Fruit fly (Drosophila melanogaster) whole organism, embryonic: ENCODE data around the gene APC4.

Experiments
- Aef1 ChIP-seq: fragments of 200-800 bp; sonication (Bioruptor generic); IDR thresholded peaks from 3 replicates; pipeline ENCODE4 v1.3.6; 2022; ENCODE audit warnings: missing biosample characterization, missing genetic modification characterization
- Blimp-1 ChIP-seq: fragments of 200-800 bp; sonication (Bioruptor generic); optimal IDR thresholded peaks from 3 replicates; lab custom pipeline; 2018; ENCODE audit warnings: missing biosample characterization, missing genetic modification characterization, mild to moderate bottlenecking, moderate library complexity, missing genetic modification reagents
- CG10267 ChIP-seq: fragments of 200-800 bp; sonication (Bioruptor generic); optimal IDR thresholded peaks from 2 replicates; lab custom pipeline; 2018; ENCODE audit warnings: missing biosample characterization, mild to moderate bottlenecking, missing genetic modification characterization, moderate library complexity
- CG11093 ChIP-seq: fragments of 200-800 bp; sonication (Bioruptor generic); IDR thresholded peaks from 3 replicates; pipeline ENCODE4 v1.3.6; 2022; ENCODE audit warnings: missing biosample characterization, missing genetic modification characterization
- CG11504 ChIP-seq: fragments of 200-800 bp; sonication (Bioruptor generic); optimal IDR thresholded peaks from 3 replicates; lab custom pipeline; 2019; ENCODE audit warnings: missing biosample characterization, mild to moderate bottlenecking, missing genetic modification characterization, moderate library complexity
- CG12391 ChIP-seq: fragments of 200-800 bp; sonication (Bioruptor generic); optimal IDR thresholded peaks from 3 replicates; lab custom pipeline; 2018; ENCODE audit warnings: missing biosample characterization, mild to moderate bottlenecking, missing genetic modification characterization, moderate library complexity
- CG12769 ChIP-seq: fragments of 200-800 bp; sonication (Bioruptor generic); optimal IDR thresholded peaks from 2 replicates; lab custom pipeline; 2019; ENCODE audit warnings: missing biosample characterization, mild to moderate bottlenecking, missing genetic modification characterization, moderate library complexity
- CG13296 ChIP-seq: fragments of 200-800 bp; sonication (Bioruptor generic); optimal IDR thresholded peaks from 3 replicates; lab custom pipeline; 2018; ENCODE audit warnings: missing biosample characterization, mild to moderate bottlenecking, missing genetic modification characterization
- CG13775 ChIP-seq: fragments of 200-800 bp; sonication (Bioruptor generic); optimal IDR thresholded peaks from 3 replicates; lab custom pipeline; 2017; ENCODE audit warnings: missing biosample characterization, mild to moderate bottlenecking, missing genetic modification characterization
- CG15011 ChIP-seq: fragments of 200-800 bp; sonication (Bioruptor generic); optimal IDR thresholded peaks from 3 replicates; lab custom pipeline; 2018; ENCODE audit warnings: missing biosample characterization, mild to moderate bottlenecking, missing genetic modification characterization
- CG15696 ChIP-seq: fragments of 200-800 bp; sonication (Bioruptor generic); optimal IDR thresholded peaks from 2 replicates; lab custom pipeline; 2019; ENCODE audit warnings: missing biosample characterization, mild to moderate bottlenecking, missing genetic modification characterization, moderate library complexity
- CG18262 ChIP-seq: fragments of 200-800 bp; optimal IDR thresholded peaks from 3 replicates; lab custom pipeline; 2019; ENCODE audit warnings: missing biosample characterization, mild to moderate bottlenecking, missing genetic modification characterization, moderate library complexity
- CG18599 ChIP-seq: fragments of 200-800 bp; sonication (Bioruptor generic); optimal IDR thresholded peaks from 3 replicates; lab custom pipeline; 2017; ENCODE audit warnings: missing biosample characterization, missing genetic modification characterization, mild to moderate bottlenecking, moderate library complexity, missing genetic modification reagents
- CG30020 ChIP-seq: fragments of 200-800 bp; optimal IDR thresholded peaks from 2 replicates; lab custom pipeline; 2019; ENCODE audit warnings: missing biosample characterization, mild to moderate bottlenecking, missing genetic modification characterization, moderate library complexity
- CG33557 ChIP-seq: fragments of 200-800 bp; sonication (Bioruptor generic); optimal IDR thresholded peaks from 2 replicates; lab custom pipeline; 2019; ENCODE audit warnings: missing biosample characterization, mild to moderate bottlenecking, missing genetic modification characterization, moderate library complexity
- CG3407 ChIP-seq: fragments of 200-800 bp; sonication (Bioruptor generic); optimal IDR thresholded peaks from 2 replicates; lab custom pipeline; 2018; ENCODE audit warnings: missing biosample characterization, mild to moderate bottlenecking, missing genetic modification characterization
- CG4360 ChIP-seq: fragments of 200-800 bp; sonication (Bioruptor generic); IDR thresholded peaks from 2 replicates; pipeline ENCODE4 v1.3.6; 2022; ENCODE audit warnings: missing biosample characterization, missing genetic modification characterization
- CG7556 ChIP-seq: fragments of 200-800 bp; sonication (Bioruptor generic); optimal IDR thresholded peaks from 2 replicates; lab custom pipeline; 2017; ENCODE audit warnings: missing biosample characterization, mild to moderate bottlenecking, missing genetic modification characterization
- CG7745 ChIP-seq: fragments of 200-800 bp; sonication (Bioruptor generic); optimal IDR thresholded peaks from 2 replicates; lab custom pipeline; 2018; ENCODE audit warnings: missing biosample characterization, mild to moderate bottlenecking, missing genetic modification characterization, moderate library complexity
- CG8290 ChIP-seq, 3 experiments: fragments of 200-800 bp; sonication (Bioruptor generic); optimal IDR thresholded peaks; 2 replicates each; lab custom pipeline; 2016 to 2019; ENCODE audit warnings: missing biosample characterization in 3 of 3, missing genetic modification characterization in 3 of 3, mild to moderate bottlenecking in 2 of 3, moderate library complexity in 1 of 3
- CG9817 ChIP-seq: fragments of 200-800 bp; sonication (Bioruptor generic); optimal IDR thresholded peaks from 2 replicates; lab custom pipeline; 2018; ENCODE audit warnings: missing biosample characterization, mild to moderate bottlenecking, missing genetic modification characterization, moderate library complexity
- CTCF ChIP-seq: fragments of 200-800 bp; sonication (Bioruptor generic); optimal IDR thresholded peaks from 2 replicates; lab custom pipeline; 2017; ENCODE audit warnings: missing biosample characterization, mild to moderate bottlenecking, missing genetic modification characterization, moderate library complexity
- Chrac-16 ChIP-seq: fragments of 200-800 bp; sonication (Bioruptor generic); optimal IDR thresholded peaks from 3 replicates; lab custom pipeline; 2016; ENCODE audit warnings: missing biosample characterization, missing genetic modification characterization
- Dip2 ChIP-seq: fragments of 200-800 bp; sonication (Bioruptor generic); IDR thresholded peaks from 2 replicates; pipeline ENCODE4 v1.3.6; 2022; ENCODE audit warnings: missing biosample characterization, missing genetic modification characterization
- Hr3 ChIP-seq: fragments of 200-800 bp; sonication (Bioruptor generic); optimal IDR thresholded peaks from 3 replicates; lab custom pipeline; 2016; ENCODE audit warnings: missing biosample characterization, missing genetic modification characterization
- Med ChIP-seq: fragments of 200-800 bp; sonication (Bioruptor generic); peaks from one replicate; lab custom pipeline; 2016; ENCODE audit warnings: missing biosample characterization, missing genetic modification characterization, mild to moderate bottlenecking, inconsistent platforms, moderate library complexity
- Nf-YC ChIP-seq: fragments of 200-800 bp; optimal IDR thresholded peaks from 3 replicates; lab custom pipeline; 2019; ENCODE audit warnings: missing biosample characterization, mild to moderate bottlenecking, missing genetic modification characterization, moderate library complexity
- PHDP ChIP-seq: fragments of 200-800 bp; sonication (Bioruptor generic); optimal IDR thresholded peaks from 3 replicates; lab custom pipeline; 2018; ENCODE audit warnings: missing biosample characterization, mild to moderate bottlenecking, missing genetic modification characterization, moderate library complexity
- Rfx ChIP-seq: fragments of 200-800 bp; sonication (Bioruptor generic); IDR thresholded peaks from 2 replicates; pipeline ENCODE4 v1.3.6; 2022; ENCODE audit warnings: missing biosample characterization, missing genetic modification characterization
- aop ChIP-seq: fragments of 200-800 bp; sonication (Bioruptor generic); IDR thresholded peaks from 2 replicates; pipeline ENCODE4 v1.3.6; 2022; ENCODE audit warnings: missing biosample characterization, missing genetic modification characterization
- bcd ChIP-seq: fragments of 200-800 bp; sonication (Bioruptor generic); optimal IDR thresholded peaks from 2 replicates; lab custom pipeline; 2017; ENCODE audit warnings: missing biosample characterization, mild to moderate bottlenecking, missing genetic modification characterization
- bigmax ChIP-seq: fragments of 200-800 bp; sonication (Bioruptor generic); optimal IDR thresholded peaks from 2 replicates; lab custom pipeline; 2018; ENCODE audit warnings: missing biosample characterization, mild to moderate bottlenecking, missing genetic modification characterization
- dmrt11E ChIP-seq: fragments of 200-800 bp; sonication (Bioruptor generic); optimal IDR thresholded peaks from 3 replicates; lab custom pipeline; 2018; ENCODE audit warnings: missing biosample characterization, mild to moderate bottlenecking, missing genetic modification characterization, moderate library complexity
- dpn ChIP-seq, 2 experiments: fragments of 200-800 bp; sonication (Bioruptor generic); optimal IDR thresholded peaks; 3 replicates each; lab custom pipeline; 2016; ENCODE audit warnings: missing biosample characterization in 2 of 2, missing genetic modification characterization in 2 of 2
- esg ChIP-seq: fragments of 200-800 bp; sonication (Bioruptor generic); conservative IDR thresholded peaks from 2 replicates; pipeline ENCODE4 v1.3.6; 2022; ENCODE audit warnings: missing biosample characterization, missing genetic modification characterization
- fu2 ChIP-seq: fragments of 200-800 bp; sonication (Bioruptor generic); optimal IDR thresholded peaks from 2 replicates; lab custom pipeline; 2016; ENCODE audit warnings: missing biosample characterization, missing genetic modification characterization
- gcm ChIP-seq: fragments of 200-800 bp; sonication (Bioruptor generic); optimal IDR thresholded peaks from 2 replicates; lab custom pipeline; 2019; ENCODE audit warnings: missing biosample characterization, mild to moderate bottlenecking, missing genetic modification characterization, moderate library complexity
- hb ChIP-seq: fragments of 200-800 bp; sonication (Bioruptor generic); IDR thresholded peaks from 3 replicates; pipeline ENCODE4 v1.3.6; 2022; ENCODE audit warnings: missing biosample characterization, missing genetic modification characterization; ENCODE audit not compliant: partially characterized antibody
- hkb ChIP-seq, 2 experiments: fragments of 200-800 bp in 1 of 2; fragments of >200 bp in 1 of 2; sonication (Bioruptor generic) in 1 of 2; IDR thresholded peaks in 1 of 2; optimal IDR thresholded peaks in 1 of 2; 2 replicates each; pipeline versions ENCODE4 v1.3.6 to Lab custom; 2017 to 2022; ENCODE audit warnings: missing biosample characterization in 1 of 2, missing genetic modification characterization in 1 of 2
- ind ChIP-seq: fragments of 200-800 bp; sonication (Bioruptor generic); optimal IDR thresholded peaks from 3 replicates; lab custom pipeline; 2016; ENCODE audit warnings: missing biosample characterization, missing genetic modification characterization
- pros ChIP-seq: fragments of 200-800 bp; sonication (Bioruptor generic); optimal IDR thresholded peaks from 3 replicates; lab custom pipeline; 2019; ENCODE audit warnings: missing biosample characterization, mild to moderate bottlenecking, missing genetic modification characterization, moderate library complexity
- ranshi ChIP-seq: fragments of 200-800 bp; sonication (Bioruptor generic); IDR thresholded peaks from 2 replicates; pipeline ENCODE4 v1.3.6; 2022; ENCODE audit warnings: missing biosample characterization, missing genetic modification characterization
- scrt ChIP-seq: fragments of 200-800 bp; sonication (Bioruptor generic); optimal IDR thresholded peaks from 2 replicates; lab custom pipeline; 2018; ENCODE audit warnings: missing biosample characterization, mild to moderate bottlenecking, missing genetic modification characterization, moderate library complexity
- seq ChIP-seq: fragments of 200-800 bp; sonication (Bioruptor generic); IDR thresholded peaks from 2 replicates; pipeline ENCODE4 v1.3.6; 2022; ENCODE audit warnings: missing biosample characterization, missing genetic modification characterization
- slbo ChIP-seq: fragments of 200-800 bp; sonication (Bioruptor generic); IDR thresholded peaks from 2 replicates; pipeline ENCODE4 v1.3.6; 2022; ENCODE audit warnings: missing biosample characterization, missing genetic modification characterization
- ssp ChIP-seq: fragments of 200-800 bp; sonication (Bioruptor generic); IDR thresholded peaks from 2 replicates; pipeline ENCODE4 v1.3.6; 2022; ENCODE audit warnings: missing biosample characterization, missing genetic modification characterization
- trem ChIP-seq: fragments of 200-800 bp; optimal IDR thresholded peaks from 3 replicates; lab custom pipeline; 2019; ENCODE audit warnings: missing biosample characterization, mild to moderate bottlenecking, missing genetic modification characterization, moderate library complexity
- vvl ChIP-seq: fragments of 200-800 bp; sonication (Bioruptor generic); IDR thresholded peaks from 2 replicates; pipeline ENCODE4 v1.3.6; 2022; ENCODE audit warnings: missing biosample characterization, missing genetic modification characterization
- zen ChIP-seq: fragments of 200-800 bp; sonication (Bioruptor generic); optimal IDR thresholded peaks from 3 replicates; lab custom pipeline; 2018; ENCODE audit warnings: missing biosample characterization, mild to moderate bottlenecking, missing genetic modification characterization, moderate library complexity

Gene APC4

dm6 chrX:9134922-9135453 is 52.3 kb downstream of the APC4 start, which contains the start of gene fend (continued):
- TF ChIP-seq CG7745, result no peak
- peak; percentile 55 for TF ChIP-seq Nf-YC (tag; lab: Kevin White, UChicago)
- peak; percentile 57 for TF ChIP-seq CG18599 (GFP tag; lab: Kevin White, UChicago)
- TF ChIP-seq seq (GFP tag; lab: Robert Waterston, UW), result 0 out of 2 replicates have a peak, but pooled peaks have one; percentile 10
- TF ChIP-seq fu2, result no peak
- TF ChIP-seq PHDP (tag; lab: Kevin White, UChicago), result peak; percentile 25
- peak; percentile 23 for TF ChIP-seq trem
- peak; percentile 46 for TF ChIP-seq CG10267 (tag; lab: Kevin White, UChicago)
- peak; percentile 26; the same call in 1 of the 2 replicates for TF ChIP-seq vvl (GFP tag; lab: Robert Waterston, UW)
- TF ChIP-seq CG15696, result peak; percentile 11
- TF ChIP-seq CG8290 (GFP tag; optimal IDR thresholded peaks at IDR 0.05; lab: Kevin White, UChicago), result peak; percentile 11
- TF ChIP-seq CG8290 (tag; optimal IDR thresholded peaks at IDR 0.05; lab: Kevin White, UChicago), result no peak
- TF ChIP-seq zen (tag; lab: Kevin White, UChicago), result peak; percentile 8
- TF ChIP-seq CG30020 (tag; lab: Kevin White, UChicago), result peak; percentile 2
- no peak for TF ChIP-seq hb
- TF ChIP-seq CG11504 (tag; lab: Kevin White, UChicago), result peak; percentile 73
- no peak for TF ChIP-seq Dip2 (GFP tag; lab: Robert Waterston, UW)
- no peak for TF ChIP-seq ranshi (GFP tag; lab: Robert Waterston, UW)
- TF ChIP-seq Blimp-1 (GFP tag; lab: Kevin White, UChicago), result peak; percentile 3
- TF ChIP-seq CG15011 (GFP tag; lab: Kevin White, UChicago), result peak; percentile 34
- TF ChIP-seq CG13775, result peak; percentile 24
- peak; percentile 27; the same call in 1 of the 2 replicates for TF ChIP-seq Rfx (GFP tag; lab: Robert Waterston, UW)
- peak; percentile 24 for TF ChIP-seq CG9817 (tag; lab: Kevin White, UChicago)
- peak; percentile 33; the same call in 2 of the 3 replicates for TF ChIP-seq Aef1 (GFP tag; lab: Robert Waterston, UW)
- TF ChIP-seq Hr3 (GFP tag; lab: Kevin White, UChicago), result peak; percentile 15
- TF ChIP-seq CG12769 (tag; lab: Kevin White, UChicago), result peak; percentile 31
- TF ChIP-seq Chrac-16 (GFP tag; lab: Kevin White, UChicago), result peak; percentile 22
- TF ChIP-seq aop (GFP tag; lab: Robert Waterston, UW), result no peak
- TF ChIP-seq CG4360 (GFP tag; lab: Robert Waterston, UW), result peak; percentile 4; the same call in 1 of the 2 replicates
- peak; percentile 61 for TF ChIP-seq CG18262
- TF ChIP-seq CG7556, result peak; percentile 62
- TF ChIP-seq dmrt11E (tag; lab: Kevin White, UChicago), result peak; percentile 13
- TF ChIP-seq pros, result peak; percentile 22
- no peak for TF ChIP-seq ssp (GFP tag; lab: Robert Waterston, UW)
- no peak for TF ChIP-seq slbo (GFP tag; lab: Robert Waterston, UW)
- TF ChIP-seq CG33557 (GFP tag; lab: Kevin White, UChicago), result peak; percentile 47
- peak; percentile 35 for TF ChIP-seq scrt (GFP tag; lab: Kevin White, UChicago)
- TF ChIP-seq CTCF (GFP tag; lab: Kevin White, UChicago), result no peak
- peak; percentile 48 for TF ChIP-seq bcd (GFP tag; lab: Kevin White, UChicago)
- TF ChIP-seq ind (GFP tag; lab: Kevin White, UChicago), result peak; percentile 28
- TF ChIP-seq bigmax, result no peak
- TF ChIP-seq CG11093, result no peak
- 0 out of 2 replicates have a peak, but pooled peaks have one; percentile 11 for TF ChIP-seq esg
- peak; percentile 12 for TF ChIP-seq gcm (GFP tag; lab: Kevin White, UChicago)
- peak; percentile 63 for TF ChIP-seq Med (GFP tag; lab: Kevin White, UChicago)
- peak in 1 of 2 experiments; percentile 22 for TF ChIP-seq dpn (GFP tag; optimal IDR thresholded peaks at IDR 0.05; lab: Kevin White, UChicago)
- no peak for TF ChIP-seq hkb (optimal IDR thresholded peaks at IDR 0.05; lab: Kevin White, UChicago)
- peak; percentile 10; the same call in 1 of the 2 replicates for TF ChIP-seq hkb (GFP tag; IDR thresholded peaks at IDR 0.05; lab: Robert Waterston, UW)
- TF ChIP-seq CG12391 (tag; lab: Kevin White, UChicago), result peak; percentile 60
- TF ChIP-seq CG13296, result peak; percentile 58
- no peak for TF ChIP-seq CG3407
